Fruit fly (Drosophila melanogaster) whole organism, embryonic: ENCODE results near the gene Shaw.

Experiments
- ATbp ChIP-seq: fragments of 200-800 bp; sonication (Bioruptor generic); optimal IDR thresholded peaks from 2 replicates; lab custom pipeline; 2017; ENCODE audit warnings: missing biosample characterization, mild to moderate bottlenecking, missing genetic modification characterization, missing genetic modification reagents
- Adf1 ChIP-seq: fragments of 200-800 bp; sonication (Bioruptor generic); IDR thresholded peaks from 2 replicates; pipeline ENCODE4 v1.3.6; 2022; ENCODE audit warnings: missing biosample characterization, missing genetic modification characterization
- Antp ChIP-seq: fragments of 200-800 bp; sonication (Bioruptor generic); optimal IDR thresholded peaks from 3 replicates; lab custom pipeline; 2016; ENCODE audit warnings: missing biosample characterization, missing genetic modification characterization
- Atf3 ChIP-seq: fragments of 200-800 bp; sonication (Bioruptor generic); optimal IDR thresholded peaks from 3 replicates; lab custom pipeline; 2016; ENCODE audit warnings: missing biosample characterization, missing genetic modification characterization
- BtbVII ChIP-seq: fragments of 200-800 bp; sonication (Bioruptor generic); optimal IDR thresholded peaks from 3 replicates; lab custom pipeline; 2017; ENCODE audit warnings: missing biosample characterization, mild to moderate bottlenecking, missing genetic modification characterization
- CG12659 ChIP-seq: fragments of 200-800 bp; sonication (Bioruptor generic); optimal IDR thresholded peaks from 3 replicates; lab custom pipeline; 2017; ENCODE audit warnings: mild to moderate bottlenecking, missing biosample characterization, missing genetic modification reagents, missing genetic modification characterization
- CG12942 ChIP-seq: fragments of 200-800 bp; sonication (Bioruptor generic); optimal IDR thresholded peaks from 3 replicates; lab custom pipeline; 2016; ENCODE audit warnings: missing biosample characterization, missing genetic modification characterization
- CG13123 ChIP-seq: fragments of 200-800 bp; sonication (Bioruptor generic); optimal IDR thresholded peaks from 2 replicates; lab custom pipeline; 2016; ENCODE audit warnings: missing biosample characterization, missing genetic modification characterization
- CG13287 ChIP-seq: fragments of 200-800 bp; sonication (Bioruptor generic); IDR thresholded peaks from 2 replicates; pipeline ENCODE4 v1.3.6; 2022; ENCODE audit warnings: missing biosample characterization, missing genetic modification characterization; ENCODE audit not compliant: partially characterized antibody
- CG14050 ChIP-seq: fragments of 200-800 bp; sonication (Bioruptor generic); IDR thresholded peaks from 3 replicates; pipeline ENCODE4 v1.3.6; 2022; ENCODE audit warnings: missing biosample characterization, missing genetic modification characterization
- CG14710 ChIP-seq: fragments of 200-800 bp; sonication (Bioruptor generic); optimal IDR thresholded peaks from 3 replicates; lab custom pipeline; 2019; ENCODE audit warnings: missing biosample characterization, mild to moderate bottlenecking, missing genetic modification characterization, moderate library complexity
- CG17186 ChIP-seq: fragments of 200-800 bp; sonication (Bioruptor generic); optimal IDR thresholded peaks from 3 replicates; lab custom pipeline; 2017; ENCODE audit warnings: missing biosample characterization, missing genetic modification reagents, missing genetic modification characterization
- CG4328 ChIP-seq: fragments of 200-800 bp; sonication (Bioruptor generic); optimal IDR thresholded peaks from 3 replicates; lab custom pipeline; 2017; ENCODE audit warnings: missing biosample characterization, missing genetic modification reagents, missing genetic modification characterization
- CG4360 ChIP-seq: fragments of 200-800 bp; sonication (Bioruptor generic); IDR thresholded peaks from 2 replicates; pipeline ENCODE4 v1.3.6; 2022; ENCODE audit warnings: missing biosample characterization, missing genetic modification characterization
- CG4424 ChIP-seq: fragments of 200-800 bp; sonication (Bioruptor generic); optimal IDR thresholded peaks from 3 replicates; lab custom pipeline; 2016; ENCODE audit warnings: missing biosample characterization, missing genetic modification characterization
- CG7786 ChIP-seq: fragments of 200-800 bp; sonication (Bioruptor generic); optimal IDR thresholded peaks from 2 replicates; lab custom pipeline; 2016; ENCODE audit warnings: missing biosample characterization, missing genetic modification characterization
- CG8089 ChIP-seq: fragments of 200-800 bp; sonication (Bioruptor generic); optimal IDR thresholded peaks from 3 replicates; lab custom pipeline; 2016; ENCODE audit warnings: missing biosample characterization, missing genetic modification characterization
- CkIIα-i1 ChIP-seq: fragments of 200-800 bp; sonication (Bioruptor generic); IDR thresholded peaks from 2 replicates; pipeline ENCODE4 v1.3.6; 2022; ENCODE audit warnings: missing biosample characterization, missing genetic modification characterization
- D19B ChIP-seq: fragments of 200-800 bp; sonication (Bioruptor generic); optimal IDR thresholded peaks from 2 replicates; lab custom pipeline; 2017; ENCODE audit warnings: missing biosample characterization, mild to moderate bottlenecking, missing genetic modification characterization
- Drgx ChIP-seq: fragments of 200-800 bp; sonication (Bioruptor generic); IDR thresholded peaks from 2 replicates; pipeline ENCODE4 v1.3.6; 2022; ENCODE audit warnings: missing biosample characterization, missing genetic modification characterization
- Elba2 ChIP-seq: fragments of 200-800 bp; sonication (Bioruptor generic); optimal IDR thresholded peaks from 3 replicates; lab custom pipeline; 2016; ENCODE audit warnings: missing biosample characterization, missing genetic modification characterization
- Gsc ChIP-seq: fragments of 200-800 bp; sonication (Bioruptor generic); IDR thresholded peaks from 2 replicates; pipeline ENCODE4 v1.3.6; 2022; ENCODE audit warnings: missing biosample characterization, missing genetic modification characterization
- H2.0 ChIP-seq: fragments of 200-800 bp; sonication (Bioruptor generic); IDR thresholded peaks from 2 replicates; pipeline ENCODE4 v1.3.6; 2022; ENCODE audit warnings: missing biosample characterization, missing genetic modification characterization
- HHEX ChIP-seq: fragments of 200-800 bp; sonication (Bioruptor generic); optimal IDR thresholded peaks from 3 replicates; lab custom pipeline; 2017; ENCODE audit warnings: missing biosample characterization, mild to moderate bottlenecking, missing genetic modification characterization, missing genetic modification reagents
- Hr51 ChIP-seq, 2 experiments: fragments of 200-800 bp; sonication (Bioruptor generic); optimal IDR thresholded peaks; 2 replicates in 1 of 2; 3 replicates in 1 of 2; lab custom pipeline; 2016 to 2018; ENCODE audit warnings: missing biosample characterization in 2 of 2, missing genetic modification characterization in 2 of 2, mild to moderate bottlenecking in 1 of 2, moderate library complexity in 1 of 2
- MESR4 ChIP-seq: fragments of 200-800 bp; sonication (Bioruptor generic); optimal IDR thresholded peaks from 2 replicates; lab custom pipeline; 2018; ENCODE audit warnings: missing biosample characterization, mild to moderate bottlenecking, missing genetic modification characterization, moderate library complexity
- Max ChIP-seq: fragments of 200-800 bp; sonication (Bioruptor generic); optimal IDR thresholded peaks from 2 replicates; lab custom pipeline; 2016; ENCODE audit warnings: missing biosample characterization, mild to moderate bottlenecking, missing genetic modification characterization
- Mes4 ChIP-seq: fragments of 200-800 bp; sonication (Bioruptor generic); optimal IDR thresholded peaks from 2 replicates; lab custom pipeline; 2016; ENCODE audit warnings: missing biosample characterization, missing genetic modification characterization
- Mrtf ChIP-seq: fragments of 200-800 bp; sonication (Bioruptor generic); IDR thresholded peaks from 3 replicates; pipeline ENCODE4 v1.3.6; 2022; ENCODE audit warnings: missing biosample characterization, missing genetic modification characterization
- Opbp ChIP-seq: fragments of 200-800 bp; sonication (Bioruptor generic); IDR thresholded peaks from 3 replicates; pipeline ENCODE4 v1.3.6; 2022; ENCODE audit warnings: missing biosample characterization, missing genetic modification characterization; ENCODE audit not compliant: partially characterized antibody
- Ravus ChIP-seq: fragments of 200-800 bp; sonication (Bioruptor generic); IDR thresholded peaks from 2 replicates; pipeline ENCODE4 v1.3.6; 2022; ENCODE audit warnings: missing biosample characterization, missing genetic modification characterization
- Six4 ChIP-seq: fragments of 200-800 bp; sonication (Bioruptor generic); optimal IDR thresholded peaks from 2 replicates; lab custom pipeline; 2016; ENCODE audit warnings: missing biosample characterization, missing genetic modification characterization
- TFAM ChIP-seq: fragments of 200-800 bp; sonication (Bioruptor generic); optimal IDR thresholded peaks from 2 replicates; lab custom pipeline; 2017; ENCODE audit warnings: missing biosample characterization, missing genetic modification characterization, inconsistent platforms
- Taf1 ChIP-seq: fragments of 200-800 bp; sonication (Bioruptor generic); IDR thresholded peaks from 2 replicates; pipeline ENCODE4 v1.3.6; 2022; ENCODE audit warnings: missing biosample characterization, missing genetic modification characterization
- ara ChIP-seq: fragments of 200-800 bp; sonication (Bioruptor generic); IDR thresholded peaks from 2 replicates; pipeline ENCODE4 v1.3.6; 2022; ENCODE audit warnings: missing biosample characterization, missing genetic modification characterization
- bigmax ChIP-seq: fragments of 200-800 bp; sonication (Bioruptor generic); optimal IDR thresholded peaks from 2 replicates; lab custom pipeline; 2018; ENCODE audit warnings: missing biosample characterization, mild to moderate bottlenecking, missing genetic modification characterization
- crp ChIP-seq, 2 experiments: fragments of 200-800 bp; sonication (Bioruptor generic); optimal IDR thresholded peaks; 2 replicates in 1 of 2; 3 replicates in 1 of 2; lab custom pipeline; 2017; ENCODE audit warnings: missing biosample characterization in 2 of 2, missing genetic modification characterization in 2 of 2, mild to moderate bottlenecking in 1 of 2, moderate library complexity in 1 of 2
- gem ChIP-seq: fragments of 200-800 bp; sonication (Bioruptor generic); optimal IDR thresholded peaks from 2 replicates; lab custom pipeline; 2019; ENCODE audit warnings: missing biosample characterization, mild to moderate bottlenecking, missing genetic modification characterization, moderate library complexity
- gfzf ChIP-seq: fragments of 200-800 bp; sonication (Bioruptor generic); optimal IDR thresholded peaks from 2 replicates; lab custom pipeline; 2016; ENCODE audit warnings: missing biosample characterization, mild to moderate bottlenecking, missing genetic modification characterization, moderate library complexity
- jigr1 ChIP-seq: fragments of 200-800 bp; sonication (Bioruptor generic); IDR thresholded peaks from 3 replicates; pipeline ENCODE4 v1.3.6; 2022; ENCODE audit warnings: missing biosample characterization, missing genetic modification characterization
- ken ChIP-seq: fragments of 200-800 bp; sonication (Bioruptor generic); IDR thresholded peaks from 3 replicates; pipeline ENCODE4 v1.3.6; 2022; ENCODE audit warnings: missing biosample characterization, missing genetic modification characterization
- luna ChIP-seq: fragments of 200-800 bp; sonication (Bioruptor generic); optimal IDR thresholded peaks from 2 replicates; lab custom pipeline; 2016; ENCODE audit warnings: missing biosample characterization, missing genetic modification characterization
- pho ChIP-seq: fragments of 200-800 bp; sonication (Bioruptor generic); optimal IDR thresholded peaks from 2 replicates; lab custom pipeline; 2016; ENCODE audit warnings: missing biosample characterization, missing genetic modification characterization
- repo ChIP-seq: fragments of 200-800 bp; sonication (Bioruptor generic); optimal IDR thresholded peaks from 2 replicates; lab custom pipeline; 2016; ENCODE audit warnings: missing biosample characterization, missing genetic modification characterization
- scrt ChIP-seq: fragments of 200-800 bp; sonication (Bioruptor generic); optimal IDR thresholded peaks from 2 replicates; lab custom pipeline; 2018; ENCODE audit warnings: missing biosample characterization, mild to moderate bottlenecking, missing genetic modification characterization, moderate library complexity
- seq ChIP-seq: fragments of 200-800 bp; sonication (Bioruptor generic); IDR thresholded peaks from 2 replicates; pipeline ENCODE4 v1.3.6; 2022; ENCODE audit warnings: missing biosample characterization, missing genetic modification characterization
- tgo ChIP-seq: fragments of 200-800 bp; sonication (Bioruptor generic); IDR thresholded peaks from 3 replicates; pipeline ENCODE4 v1.3.6; 2022; ENCODE audit warnings: missing biosample characterization, missing genetic modification characterization
- tin ChIP-seq: fragments of 200-800 bp; sonication (Bioruptor generic); optimal IDR thresholded peaks from 3 replicates; lab custom pipeline; 2016; ENCODE audit warnings: missing biosample characterization, missing genetic modification characterization
- tna ChIP-seq: fragments of 200-800 bp; sonication (Bioruptor generic); IDR thresholded peaks from 2 replicates; pipeline ENCODE4 v1.3.6; 2022; ENCODE audit warnings: missing biosample characterization, missing genetic modification characterization; ENCODE audit not compliant: partially characterized antibody
- unc-4 ChIP-seq: fragments of 200-800 bp; sonication (Bioruptor generic); IDR thresholded peaks from 2 replicates; pipeline ENCODE4 v1.3.6; 2022; ENCODE audit warnings: missing biosample characterization, missing genetic modification characterization; ENCODE audit not compliant: partially characterized antibody
- z ChIP-seq: fragments of 200-800 bp; sonication (Bioruptor generic); IDR thresholded peaks from 3 replicates; pipeline ENCODE4 v1.3.6; 2022; ENCODE audit warnings: missing biosample characterization, missing genetic modification characterization

The Shaw gene

dm6 chr2L:3775767-3776351 lies 57.9 kb downstream of the Shaw start (continued):
- TF ChIP-seq CG4424 (peak; percentile 11), Drgx (GFP tag; lab: Robert Waterston, UW) (peak; percentile 11; the same call in 1 of the 2 replicates), CG17186 (GFP tag; lab: Kevin White, UChicago) (no peak), Taf1 (no peak), BtbVII (GFP tag; lab: Kevin White, UChicago) (no peak), Ravus (GFP tag; lab: Robert Waterston, UW) (no peak), z (GFP tag; lab: Robert Waterston, UW) (no peak), CG13123 (GFP tag; lab: Kevin White, UChicago) (peak; percentile 0), CG4360 (GFP tag; lab: Robert Waterston, UW) (peak; percentile 89), Max (GFP tag; lab: Kevin White, UChicago) (no peak), CG14050 (GFP tag; lab: Robert Waterston, UW) (no peak), CG4328 (GFP tag; lab: Kevin White, UChicago) (no peak), CG7786 (GFP tag; lab: Kevin White, UChicago) (peak; percentile 33), crp (GFP tag; optimal IDR thresholded peaks at IDR 0.05; lab: Kevin White, UChicago) (no peak), scrt (GFP tag; lab: Kevin White, UChicago) (no peak), repo (GFP tag; lab: Kevin White, UChicago) (no peak), Six4 (GFP tag; lab: Kevin White, UChicago) (no peak), bigmax (GFP tag; lab: Kevin White, UChicago) (no peak), gem (tag; lab: Kevin White, UChicago) (peak; percentile 76), TFAM (no peak), Gsc (no peak), CG8089 (GFP tag; lab: Kevin White, UChicago) (no peak), tgo (GFP tag; lab: Robert Waterston, UW) (no peak), HHEX (GFP tag; lab: Kevin White, UChicago) (no peak), ara (GFP tag; lab: Robert Waterston, UW) (peak; percentile 31; the same call in 1 of the 2 replicates), ken (GFP tag; lab: Robert Waterston, UW) (peak; percentile 55; the same call in 1 of the 3 replicates), CG13287 (GFP tag; lab: Robert Waterston, UW) (no peak), Atf3 (GFP tag; lab: Kevin White, UChicago) (peak; percentile 22), ATbp (peak; percentile 38), luna (GFP tag; lab: Kevin White, UChicago) (no peak), pho (no peak), Mes4 (GFP tag; lab: Kevin White, UChicago) (no peak), tin (peak; percentile 15), CG12659 (GFP tag; lab: Kevin White, UChicago) (no peak), MESR4 (GFP tag; lab: Kevin White, UChicago) (no peak), Adf1 (no peak), H2.0 (GFP tag; lab: Robert Waterston, UW) (no peak), CG14710 (tag; lab: Kevin White, UChicago) (peak; percentile 51), tna (GFP tag; lab: Robert Waterston, UW) (no peak), D19B (GFP tag; lab: Kevin White, UChicago) (peak; percentile 95), Elba2 (GFP tag; lab: Kevin White, UChicago) (no peak), unc-4 (GFP tag; lab: Robert Waterston, UW) (no peak), Mrtf (GFP tag; lab: Robert Waterston, UW) (no peak), CkIIα-i1 (GFP tag; lab: Robert Waterston, UW) (no peak), Opbp (GFP tag; lab: Robert Waterston, UW) (0 out of 3 replicates have a peak, but pooled peaks have one; percentile 15), gfzf (GFP tag; lab: Kevin White, UChicago) (no peak), Hr51 (GFP tag; optimal IDR thresholded peaks at IDR 0.05; lab: Kevin White, UChicago) (peak in 1 of 2 experiments; percentile 40), seq (GFP tag; lab: Robert Waterston, UW) (no peak), Antp (GFP tag; lab: Kevin White, UChicago) (no peak), CG12942 (GFP tag; lab: Kevin White, UChicago) (no peak), jigr1 (GFP tag; lab: Robert Waterston, UW) (no peak)
